Fruit fly (Drosophila melanogaster): Measurements from ENCODE around the gene cact.

cact gene

dm6 chr2L:16275809-16276178, 50.2 kb downstream of the cact start (continued):
- TF ChIP-seq CG2712 (tag; optimal IDR thresholded peaks at IDR 0.05) (peak; percentile 44), HmgD (GFP tag; optimal IDR thresholded peaks at IDR 0.05) (no peak), cwo (GFP tag; optimal IDR thresholded peaks at IDR 0.05) (peak; percentile 68), CG34224 (GFP tag; IDR thresholded peaks at IDR 0.05; ENCODE audit: partially characterized antibody) (no peak), CG9932 (GFP tag; IDR thresholded peaks at IDR 0.05) (no peak), CG15269 (tag; optimal IDR thresholded peaks at IDR 0.05) (peak; percentile 59), CG18476 (GFP tag; optimal IDR thresholded peaks at IDR 0.05) (peak; percentile 47), CG11456 (GFP tag; IDR thresholded peaks at IDR 0.05) (0 out of 3 replicates have a peak, but pooled peaks have one; percentile 18), CG12769 (tag; optimal IDR thresholded peaks at IDR 0.05) (peak; percentile 25), Hr3 (GFP tag; optimal IDR thresholded peaks at IDR 0.05) (peak; percentile 16), CG6765 (GFP tag; optimal IDR thresholded peaks at IDR 0.05) (peak; percentile 27), lmd (GFP tag; IDR thresholded peaks at IDR 0.05) (peak; percentile 51), ind (GFP tag; optimal IDR thresholded peaks at IDR 0.05) (peak; percentile 11), Fer1 (GFP tag; optimal IDR thresholded peaks at IDR 0.05) (peak; percentile 69), CG1233 (GFP tag; optimal IDR thresholded peaks at IDR 0.05) (peak; percentile 35), CG11695 (GFP tag; IDR thresholded peaks at IDR 0.05) (0 out of 3 replicates have a peak, but pooled peaks have one; percentile 51), CG2120 (GFP tag; optimal IDR thresholded peaks at IDR 0.05) (peak; percentile 72), CG4854 (GFP tag; optimal IDR thresholded peaks at IDR 0.05) (peak; percentile 33), Bdp1 (GFP tag; optimal IDR thresholded peaks at IDR 0.05) (no peak), CG14014 (GFP tag; IDR thresholded peaks at IDR 0.05) (peak; percentile 68), Hand (GFP tag; optimal IDR thresholded peaks at IDR 0.05) (peak; percentile 39), Atf6 (GFP tag; IDR thresholded peaks at IDR 0.05) (peak; percentile 62; the same call in 1 of the 2 replicates)

- peak; percentile 48 for TF ChIP-seq CG13894 (tag; optimal IDR thresholded peaks at IDR 0.05)
- TF ChIP-seq lov (optimal IDR thresholded peaks at IDR 0.05) = no peak
- no peak for TF ChIP-seq lov (GFP tag; IDR thresholded peaks at IDR 0.05)
- TF ChIP-seq crp (GFP tag; optimal IDR thresholded peaks at IDR 0.05) = peak in 1 of 2 experiments; percentile 67
- no peak for TF ChIP-seq oc (tag; optimal IDR thresholded peaks at IDR 0.05)
- TF ChIP-seq Med (GFP tag) = peak; percentile 56
- no peak for TF ChIP-seq prd (optimal IDR thresholded peaks at IDR 0.05)
- TF ChIP-seq prd (GFP tag; IDR thresholded peaks at IDR 0.05) = no peak
- TF ChIP-seq dimm (GFP tag; IDR thresholded peaks at IDR 0.05) = no peak
- TF ChIP-seq CG8944 (GFP tag; optimal IDR thresholded peaks at IDR 0.05) = no peak
- no peak for TF ChIP-seq CG6272 (GFP tag; IDR thresholded peaks at IDR 0.05)
- no peak for TF ChIP-seq CG13296 (GFP tag; optimal IDR thresholded peaks at IDR 0.05)
- peak in 1 of 2 experiments; percentile 2 for TF ChIP-seq Trl (optimal IDR thresholded peaks at IDR 0.05)
- no peak for TF ChIP-seq Trl (GFP tag; optimal IDR thresholded peaks at IDR 0.05)
- no peak for TF ChIP-seq ase (GFP tag; IDR thresholded peaks at IDR 0.05)
- no peak for TF ChIP-seq eyg (GFP tag; optimal IDR thresholded peaks at IDR 0.05)
- peak; percentile 25 for TF ChIP-seq cg (GFP tag; optimal IDR thresholded peaks at IDR 0.05)
- peak; percentile 79 for TF ChIP-seq ewg (GFP tag; optimal IDR thresholded peaks at IDR 0.05)
- TF ChIP-seq CG6683 (GFP tag; optimal IDR thresholded peaks at IDR 0.05) = no peak
- no peak for TF ChIP-seq CG13287 (GFP tag; IDR thresholded peaks at IDR 0.05; ENCODE audit: partially characterized antibody)
- no peak for TF ChIP-seq CG3163 (GFP tag; optimal IDR thresholded peaks at IDR 0.05)
- TF ChIP-seq Chrac-16 (GFP tag; optimal IDR thresholded peaks at IDR 0.05) = no peak
- TF ChIP-seq Dll (GFP tag; IDR thresholded peaks at IDR 0.05; ENCODE audit: partially characterized antibody) = no peak
- peak; percentile 79 for TF ChIP-seq Ets65A (GFP tag)
- TF ChIP-seq Deaf1 (tag; optimal IDR thresholded peaks at IDR 0.05) = peak; percentile 16
- 0 out of 3 replicates have a peak, but pooled peaks have one; percentile 31 for TF ChIP-seq CG34224 (GFP tag; IDR thresholded peaks at IDR 0.05; ENCODE audit: partially characterized antibody)
- no peak for TF ChIP-seq slbo (GFP tag; IDR thresholded peaks at IDR 0.05)
- TF ChIP-seq Dp (GFP tag; optimal IDR thresholded peaks at IDR 0.05) = no peak
- peak; percentile 98 for TF ChIP-seq pfk (GFP tag; optimal IDR thresholded peaks at IDR 0.05)
- TF ChIP-seq bbx (GFP tag; IDR thresholded peaks at IDR 0.05; ENCODE audit: partially characterized antibody) = no peak
Measured at dm6 chr2L:16275177-16275808, 50.7 kb downstream of the cact start.

Measured in whole organism, embryonic.